Worm (Caenorhabditis elegans) whole organism, early embryonic: ENCODE measurements around the gene abhd-5.2.

ENCODE experiments used
- sea-1 ChIP-seq: fragments of 200-800 bp; sonication (Bioruptor generic); conservative IDR thresholded peaks from 2 replicates; pipeline ENCODE4 v1.3.6; 2022; ENCODE audit warnings: missing genetic modification characterization, missing compliant biosample characterization
- tbx-11 ChIP-seq: fragments of 200-800 bp; sonication (Bioruptor generic); IDR thresholded peaks from 2 replicates; pipeline ENCODE4 v1.3.6; 2022; ENCODE audit warnings: missing genetic modification characterization, missing compliant biosample characterization

DNA sequence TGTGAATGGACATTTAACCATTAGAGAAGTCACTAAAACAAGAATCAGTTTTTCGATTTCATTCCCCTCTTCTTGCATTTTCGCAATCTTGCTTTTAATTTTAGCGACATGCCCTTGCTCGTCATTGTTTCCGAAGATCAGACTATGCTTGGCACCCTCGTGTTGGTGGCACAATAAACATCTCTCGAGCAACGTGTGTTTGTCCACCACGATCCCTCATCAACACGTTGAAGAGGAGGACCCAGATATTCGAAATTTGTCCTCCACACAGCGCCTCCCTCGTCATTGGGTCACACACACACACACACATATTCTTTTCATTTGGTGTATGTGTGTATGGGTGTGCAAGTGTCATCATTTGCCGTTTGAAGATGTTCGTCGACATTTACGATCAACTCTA, 20.9 kb downstream of the abhd-5.2 start, which contains the start of gene srd-32:
- TF ChIP-seq sea-1 (GFP tag; lab: Robert Waterston, UW) (no peak), tbx-11 (no peak)
